Fruit fly (Drosophila melanogaster) whole organism, embryonic: ENCODE results near the gene temp.
A peak's percentile ranks its signal among the peaks of the same experiment; 100 is the strongest.

Experiments
- Atf6 ChIP-seq: fragments of 200-800 bp; sonication (Bioruptor generic); IDR thresholded peaks from 2 replicates; pipeline ENCODE4 v1.3.6; 2022; ENCODE audit warnings: missing biosample characterization, missing genetic modification characterization
- CG10274 ChIP-seq: fragments of 200-800 bp; sonication (Bioruptor generic); optimal IDR thresholded peaks from 3 replicates; lab custom pipeline; 2017; ENCODE audit warnings: missing biosample characterization, mild to moderate bottlenecking, missing genetic modification characterization
- CG11723 ChIP-seq: fragments of 200-800 bp; sonication (Bioruptor generic); optimal IDR thresholded peaks from 2 replicates; lab custom pipeline; 2017; ENCODE audit warnings: missing biosample characterization, mild to moderate bottlenecking, missing genetic modification characterization
- CG12071 ChIP-seq: fragments of 200-800 bp; sonication (Bioruptor generic); optimal IDR thresholded peaks from 3 replicates; lab custom pipeline; 2018; ENCODE audit warnings: missing biosample characterization, mild to moderate bottlenecking, missing genetic modification characterization
- CG12104 ChIP-seq: fragments of 200-800 bp; sonication (Bioruptor generic); optimal IDR thresholded peaks from 3 replicates; lab custom pipeline; 2016; ENCODE audit warnings: missing biosample characterization, missing genetic modification characterization
- CG13287 ChIP-seq: fragments of 200-800 bp; sonication (Bioruptor generic); IDR thresholded peaks from 2 replicates; pipeline ENCODE4 v1.3.6; 2022; ENCODE audit warnings: missing biosample characterization, missing genetic modification characterization; ENCODE audit not compliant: partially characterized antibody
- CG15479 ChIP-seq: fragments of 200-800 bp; sonication (Bioruptor generic); optimal IDR thresholded peaks from 3 replicates; lab custom pipeline; 2019; ENCODE audit warnings: missing biosample characterization, mild to moderate bottlenecking, missing genetic modification characterization, moderate library complexity
- CG16779 ChIP-seq: fragments of 200-800 bp; sonication (Bioruptor generic); IDR thresholded peaks from 2 replicates; pipeline ENCODE4 v1.3.6; 2022; ENCODE audit warnings: missing biosample characterization, missing genetic modification characterization
- CG18011 ChIP-seq: fragments of 200-800 bp; sonication (Bioruptor generic); optimal IDR thresholded peaks from 2 replicates; lab custom pipeline; 2017; ENCODE audit warnings: missing biosample characterization, missing genetic modification characterization, mild to moderate bottlenecking, moderate library complexity, missing genotype
- CG2678 ChIP-seq: fragments of 200-800 bp; sonication (Bioruptor generic); optimal IDR thresholded peaks from 3 replicates; lab custom pipeline; 2019; ENCODE audit warnings: missing biosample characterization, mild to moderate bottlenecking, missing genetic modification characterization, moderate library complexity
- CG2875 ChIP-seq: fragments of 200-800 bp; sonication (Bioruptor generic); optimal IDR thresholded peaks from 2 replicates; lab custom pipeline; 2017; ENCODE audit warnings: missing biosample characterization, mild to moderate bottlenecking, missing genetic modification characterization, missing genetic modification reagents
- CG30431 ChIP-seq: fragments of 200-800 bp; sonication (Bioruptor generic); optimal IDR thresholded peaks from 2 replicates; lab custom pipeline; 2017; ENCODE audit warnings: missing biosample characterization, missing genetic modification characterization
- CG32532 ChIP-seq: fragments of 200-800 bp; sonication (Bioruptor generic); IDR thresholded peaks from 2 replicates; pipeline ENCODE4 v1.3.6; 2022; ENCODE audit warnings: missing biosample characterization, missing genetic modification characterization
- CG32772 ChIP-seq: fragments of 200-800 bp; sonication (Bioruptor generic); IDR thresholded peaks from 2 replicates; pipeline ENCODE4 v1.3.6; 2022; ENCODE audit warnings: missing biosample characterization, missing genetic modification characterization
- CG43689 ChIP-seq: fragments of 200-800 bp; sonication (Bioruptor generic); IDR thresholded peaks from 2 replicates; pipeline ENCODE4 v1.3.6; 2022; ENCODE audit warnings: missing biosample characterization, missing genetic modification characterization
- CG4404 ChIP-seq: fragments of 200-800 bp; sonication (Bioruptor generic); IDR thresholded peaks from 2 replicates; pipeline ENCODE4 v1.3.6; 2022; ENCODE audit warnings: missing biosample characterization, missing genetic modification characterization
- CG4424 ChIP-seq: fragments of 200-800 bp; sonication (Bioruptor generic); optimal IDR thresholded peaks from 3 replicates; lab custom pipeline; 2016; ENCODE audit warnings: missing biosample characterization, missing genetic modification characterization
- CG6654 ChIP-seq: fragments of 200-800 bp; sonication (Bioruptor generic); optimal IDR thresholded peaks from 2 replicates; lab custom pipeline; 2017; ENCODE audit warnings: missing biosample characterization, mild to moderate bottlenecking, missing genetic modification characterization
- CG7839 ChIP-seq: fragments of 200-800 bp; sonication (Bioruptor generic); optimal IDR thresholded peaks from 3 replicates; lab custom pipeline; 2018; ENCODE audit warnings: missing biosample characterization, mild to moderate bottlenecking, missing genetic modification characterization, moderate library complexity
- CG8089 ChIP-seq: fragments of 200-800 bp; sonication (Bioruptor generic); optimal IDR thresholded peaks from 3 replicates; lab custom pipeline; 2016; ENCODE audit warnings: missing biosample characterization, missing genetic modification characterization
- CG8765 ChIP-seq: fragments of 200-800 bp; sonication (Bioruptor generic); IDR thresholded peaks from 2 replicates; pipeline ENCODE4 v1.3.6; 2022; ENCODE audit warnings: missing biosample characterization, missing genetic modification characterization
- CTCF ChIP-seq: fragments of 200-800 bp; sonication (Bioruptor generic); optimal IDR thresholded peaks from 2 replicates; lab custom pipeline; 2017; ENCODE audit warnings: missing biosample characterization, mild to moderate bottlenecking, missing genetic modification characterization, moderate library complexity
- Dek ChIP-seq: fragments of 200-800 bp; sonication (Bioruptor generic); optimal IDR thresholded peaks from 3 replicates; lab custom pipeline; 2019; ENCODE audit warnings: missing biosample characterization, mild to moderate bottlenecking, missing genetic modification characterization, moderate library complexity
- Dref ChIP-seq: fragments of 200-800 bp; sonication (Bioruptor generic); IDR thresholded peaks from 2 replicates; pipeline ENCODE4 v1.3.6; 2022; ENCODE audit warnings: missing biosample characterization, missing genetic modification characterization
- Gsc ChIP-seq: fragments of 200-800 bp; sonication (Bioruptor generic); IDR thresholded peaks from 2 replicates; pipeline ENCODE4 v1.3.6; 2022; ENCODE audit warnings: missing biosample characterization, missing genetic modification characterization
- Gug ChIP-seq: fragments of 200-800 bp; sonication (Bioruptor generic); IDR thresholded peaks from 4 replicates; pipeline ENCODE4 v1.3.6; 2022; ENCODE audit warnings: missing biosample characterization, missing genetic modification characterization
- HLH3B ChIP-seq: fragments of 200-800 bp; sonication (Bioruptor generic); IDR thresholded peaks from 2 replicates; pipeline ENCODE4 v1.3.6; 2022; ENCODE audit warnings: missing biosample characterization, missing genetic modification characterization
- Hsf ChIP-seq: fragments of 200-800 bp; sonication (Bioruptor generic); optimal IDR thresholded peaks from 3 replicates; lab custom pipeline; 2016; ENCODE audit warnings: missing biosample characterization, missing genetic modification characterization
- Myb ChIP-seq: fragments of 200-800 bp; sonication (Bioruptor generic); optimal IDR thresholded peaks from 2 replicates; lab custom pipeline; 2016; ENCODE audit warnings: missing biosample characterization, missing genetic modification characterization
- Nf-YC ChIP-seq: fragments of 200-800 bp; optimal IDR thresholded peaks from 3 replicates; lab custom pipeline; 2019; ENCODE audit warnings: missing biosample characterization, mild to moderate bottlenecking, missing genetic modification characterization, moderate library complexity
- Ptx1 ChIP-seq: fragments of 200-800 bp; sonication (Bioruptor generic); IDR thresholded peaks from 2 replicates; pipeline ENCODE4 v1.3.6; 2022; ENCODE audit warnings: missing biosample characterization, missing genetic modification characterization
- br ChIP-seq: fragments of >200 bp; optimal IDR thresholded peaks from 2 replicates; lab custom pipeline; 2017
- cg ChIP-seq: fragments of 200-800 bp; sonication (Bioruptor generic); optimal IDR thresholded peaks from 3 replicates; lab custom pipeline; 2019; ENCODE audit warnings: missing biosample characterization, mild to moderate bottlenecking, missing genetic modification characterization, moderate library complexity
- dati ChIP-seq: fragments of 200-800 bp; sonication (Bioruptor generic); IDR thresholded peaks from 2 replicates; pipeline ENCODE4 v1.3.6; 2022; ENCODE audit warnings: missing biosample characterization, missing genetic modification characterization
- fd64A ChIP-seq: fragments of 200-800 bp; sonication (Bioruptor generic); optimal IDR thresholded peaks from 3 replicates; lab custom pipeline; 2018; ENCODE audit warnings: missing biosample characterization, mild to moderate bottlenecking, missing genetic modification characterization
- fd96Cb ChIP-seq: fragments of 200-800 bp; sonication (Bioruptor generic); optimal IDR thresholded peaks from 2 replicates; lab custom pipeline; 2018; ENCODE audit warnings: missing biosample characterization, mild to moderate bottlenecking, missing genetic modification characterization, moderate library complexity
- gce ChIP-seq: fragments of 200-800 bp; sonication (Bioruptor generic); IDR thresholded peaks from 3 replicates; pipeline ENCODE4 v1.3.6; 2022; ENCODE audit warnings: missing biosample characterization, missing genetic modification characterization
- hb ChIP-seq: fragments of 200-800 bp; sonication (Bioruptor generic); IDR thresholded peaks from 3 replicates; pipeline ENCODE4 v1.3.6; 2022; ENCODE audit warnings: missing biosample characterization, missing genetic modification characterization; ENCODE audit not compliant: partially characterized antibody
- lilli ChIP-seq: fragments of 200-800 bp; sonication (Bioruptor generic); optimal IDR thresholded peaks from 3 replicates; lab custom pipeline; 2016; ENCODE audit warnings: missing biosample characterization, missing genetic modification characterization
- org-1 ChIP-seq: fragments of 200-800 bp; sonication (Bioruptor generic); optimal IDR thresholded peaks from 2 replicates; lab custom pipeline; 2017; ENCODE audit warnings: missing biosample characterization, missing genetic modification characterization
- pfk ChIP-seq: fragments of 200-800 bp; sonication (Bioruptor generic); optimal IDR thresholded peaks from 2 replicates; lab custom pipeline; 2018; ENCODE audit warnings: missing biosample characterization, mild to moderate bottlenecking, missing genetic modification characterization, moderate library complexity
- pnt ChIP-seq: fragments of 200-800 bp; sonication (Bioruptor generic); optimal IDR thresholded peaks from 3 replicates; lab custom pipeline; 2016; ENCODE audit warnings: missing biosample characterization, missing genetic modification characterization
- psq ChIP-seq: fragments of 200-800 bp; sonication (Bioruptor generic); optimal IDR thresholded peaks from 2 replicates; lab custom pipeline; 2017; ENCODE audit warnings: missing biosample characterization, missing genetic modification characterization
- pum ChIP-seq: fragments of 200-800 bp; sonication (Bioruptor generic); optimal IDR thresholded peaks from 2 replicates; lab custom pipeline; 2016; ENCODE audit warnings: missing biosample characterization, missing genetic modification characterization
- sr ChIP-seq: fragments of 200-800 bp; sonication (Bioruptor generic); IDR thresholded peaks from 3 replicates; pipeline ENCODE4 v1.3.6; 2022; ENCODE audit warnings: missing biosample characterization, missing genetic modification characterization
- ssp ChIP-seq: fragments of 200-800 bp; sonication (Bioruptor generic); IDR thresholded peaks from 2 replicates; pipeline ENCODE4 v1.3.6; 2022; ENCODE audit warnings: missing biosample characterization, missing genetic modification characterization
- toy ChIP-seq: fragments of 200-800 bp; sonication (Bioruptor generic); IDR thresholded peaks from 2 replicates; pipeline ENCODE4 v1.3.6; 2022; ENCODE audit warnings: missing biosample characterization, missing genetic modification characterization
- trem ChIP-seq: fragments of 200-800 bp; optimal IDR thresholded peaks from 3 replicates; lab custom pipeline; 2019; ENCODE audit warnings: missing biosample characterization, mild to moderate bottlenecking, missing genetic modification characterization, moderate library complexity
- tx ChIP-seq: fragments of 200-800 bp; sonication (Bioruptor generic); optimal IDR thresholded peaks from 2 replicates; lab custom pipeline; 2016; ENCODE audit warnings: missing biosample characterization, missing genetic modification characterization

The temp gene

dm6 chrX:2298708-2299370 is 36.5 kb upstream of the temp start (continued):
- TF ChIP-seq dati (GFP tag; lab: Robert Waterston, UW) (peak; percentile 47; the same call in 1 of the 2 replicates), gce (GFP tag; lab: Robert Waterston, UW) (peak; percentile 85), CG2678 (tag; lab: Kevin White, UChicago) (peak; percentile 74), Myb (peak; percentile 35), toy (GFP tag; lab: Robert Waterston, UW) (no peak), CG12104 (GFP tag; lab: Kevin White, UChicago) (peak; percentile 43), CG16779 (GFP tag; lab: Robert Waterston, UW) (no peak), Hsf (GFP tag; lab: Kevin White, UChicago) (peak; percentile 88), fd64A (GFP tag; lab: Kevin White, UChicago) (peak; percentile 87), org-1 (GFP tag; lab: Kevin White, UChicago) (peak; percentile 80), CG13287 (GFP tag; lab: Robert Waterston, UW) (no peak), CG32532 (GFP tag; lab: Robert Waterston, UW) (peak; percentile 40; the same call in 1 of the 2 replicates), Ptx1 (peak; percentile 77), CG2875 (GFP tag; lab: Kevin White, UChicago) (peak; percentile 77), CG18011 (GFP tag; lab: Kevin White, UChicago) (peak; percentile 16), psq (GFP tag; lab: Kevin White, UChicago) (peak; percentile 40), pnt (GFP tag; lab: Kevin White, UChicago) (peak; percentile 77), cg (GFP tag; lab: Kevin White, UChicago) (peak; percentile 82)

- TF ChIP-seq CTCF (GFP tag; lab: Kevin White, UChicago) (peak; percentile 76), CG11723 (GFP tag; lab: Kevin White, UChicago) (peak; percentile 97), Atf6 (GFP tag; lab: Robert Waterston, UW) (peak; percentile 98), br (lab: Kevin White, UChicago) (no peak), CG8765 (peak; percentile 91), Nf-YC (tag; lab: Kevin White, UChicago) (peak; percentile 85), CG7839 (peak; percentile 99), CG43689 (peak; percentile 96), CG4404 (GFP tag; lab: Robert Waterston, UW) (peak; percentile 97), fd96Cb (peak; percentile 99), pum (GFP tag; lab: Kevin White, UChicago) (peak; percentile 99), trem (tag; lab: Kevin White, UChicago) (peak; percentile 94), tx (GFP tag; lab: Kevin White, UChicago) (peak; percentile 99), HLH3B (GFP tag; lab: Robert Waterston, UW) (peak; percentile 99), CG32772 (GFP tag; lab: Robert Waterston, UW) (peak; percentile 99), Dek (tag; lab: Kevin White, UChicago) (peak; percentile 99), Gsc (GFP tag; lab: Robert Waterston, UW) (peak; percentile 95), ssp (peak; percentile 94), lilli (GFP tag; lab: Kevin White, UChicago) (peak; percentile 99), CG4424 (peak; percentile 99), CG10274 (GFP tag; lab: Kevin White, UChicago) (peak; percentile 94), CG8089 (peak; percentile 99), CG6654 (GFP tag; lab: Kevin White, UChicago) (peak; percentile 92), hb (GFP tag; lab: Robert Waterston, UW) (no peak), CG30431 (peak; percentile 98), gce (GFP tag; lab: Robert Waterston, UW) (peak; percentile 98), Dref (GFP tag; lab: Robert Waterston, UW) (peak; percentile 41; the same call in 1 of the 2 replicates), sr (GFP tag; lab: Robert Waterston, UW) (peak; percentile 92), CG12071 (GFP tag; lab: Kevin White, UChicago) (peak; percentile 99), CG15479 (peak; percentile 20), Gug (GFP tag; lab: Robert Waterston, UW) (peak; percentile 99), pfk (GFP tag; lab: Kevin White, UChicago) (peak; percentile 21)
Measured at dm6 chrX:2297428-2298200, 35.3 kb upstream of the temp start.
